Fruit fly (Drosophila melanogaster) whole organism, embryonic: Measurements from ENCODE around the gene Grip91.

Experiments used
- CG10209 ChIP-seq: fragments of 200-800 bp; sonication (Bioruptor generic); optimal IDR thresholded peaks from 3 replicates; lab custom pipeline; 2017; ENCODE audit warnings: missing biosample characterization, mild to moderate bottlenecking, missing genetic modification characterization, missing genetic modification reagents
- CG10431 ChIP-seq: fragments of 200-800 bp; sonication (Bioruptor generic); optimal IDR thresholded peaks from 3 replicates; lab custom pipeline; 2018; ENCODE audit warnings: missing biosample characterization, mild to moderate bottlenecking, missing genetic modification characterization
- CG10959 ChIP-seq: fragments of 200-800 bp; sonication (Bioruptor generic); IDR thresholded peaks from 2 replicates; pipeline ENCODE4 v1.3.6; 2022; ENCODE audit warnings: missing biosample characterization, missing genetic modification characterization
- CG11247 ChIP-seq: fragments of 200-800 bp; sonication (Bioruptor generic); IDR thresholded peaks from 2 replicates; pipeline ENCODE4 v1.3.6; 2022; ENCODE audit warnings: missing biosample characterization, missing genetic modification characterization
- CG11456 ChIP-seq: fragments of 200-800 bp; sonication (Bioruptor generic); IDR thresholded peaks from 3 replicates; pipeline ENCODE4 v1.3.6; 2022; ENCODE audit warnings: missing biosample characterization, missing genetic modification characterization
- CG12219 ChIP-seq: fragments of 200-800 bp; sonication (Bioruptor generic); optimal IDR thresholded peaks from 3 replicates; lab custom pipeline; 2018; ENCODE audit warnings: missing biosample characterization, mild to moderate bottlenecking, missing genetic modification characterization
- CG12391 ChIP-seq: fragments of 200-800 bp; sonication (Bioruptor generic); optimal IDR thresholded peaks from 3 replicates; lab custom pipeline; 2018; ENCODE audit warnings: missing biosample characterization, mild to moderate bottlenecking, missing genetic modification characterization, moderate library complexity
- CG1602 ChIP-seq: fragments of 200-800 bp; sonication (Bioruptor generic); optimal IDR thresholded peaks from 3 replicates; lab custom pipeline; 2016; ENCODE audit warnings: missing biosample characterization, missing genetic modification characterization
- CG17385 ChIP-seq: fragments of 200-800 bp; sonication (Bioruptor generic); optimal IDR thresholded peaks from 3 replicates; lab custom pipeline; 2018; ENCODE audit warnings: missing biosample characterization, mild to moderate bottlenecking, missing genetic modification characterization
- CG18262 ChIP-seq: fragments of 200-800 bp; optimal IDR thresholded peaks from 3 replicates; lab custom pipeline; 2019; ENCODE audit warnings: missing biosample characterization, mild to moderate bottlenecking, missing genetic modification characterization, moderate library complexity
- CG2116 ChIP-seq: fragments of 200-800 bp; sonication (Bioruptor generic); optimal IDR thresholded peaks from 3 replicates; lab custom pipeline; 2018; ENCODE audit warnings: missing biosample characterization, mild to moderate bottlenecking, missing genetic modification characterization
- CG31441 ChIP-seq: fragments of 200-800 bp; sonication (Bioruptor generic); IDR thresholded peaks from 2 replicates; pipeline ENCODE4 v1.3.6; 2022; ENCODE audit warnings: missing biosample characterization, missing genetic modification characterization
- CG32767 ChIP-seq: fragments of 200-800 bp; sonication (Bioruptor generic); IDR thresholded peaks from 2 replicates; pipeline ENCODE4 v1.3.6; 2022; ENCODE audit warnings: missing biosample characterization, missing genetic modification characterization
- CG3281 ChIP-seq: fragments of 200-800 bp; sonication (Bioruptor generic); optimal IDR thresholded peaks from 3 replicates; lab custom pipeline; 2017; ENCODE audit warnings: missing biosample characterization, mild to moderate bottlenecking, missing genetic modification characterization
- CG34422 ChIP-seq: fragments of 200-800 bp; sonication (Bioruptor generic); IDR thresholded peaks from 3 replicates; pipeline ENCODE4 v1.3.6; 2022; ENCODE audit warnings: missing biosample characterization, missing genetic modification characterization
- CG6854 ChIP-seq: fragments of 200-800 bp; sonication (Bioruptor generic); optimal IDR thresholded peaks from 3 replicates; lab custom pipeline; 2017; ENCODE audit warnings: missing biosample characterization, mild to moderate bottlenecking, missing genetic modification characterization
- Dfd ChIP-seq, 2 experiments: fragments of >200 bp; optimal IDR thresholded peaks; 2 replicates each; lab custom pipeline; 2017; ENCODE audit warnings: missing biosample characterization in 2 of 2, missing genetic modification characterization in 2 of 2
- Doc2 ChIP-seq: fragments of 200-800 bp; sonication (Bioruptor generic); IDR thresholded peaks from 2 replicates; pipeline ENCODE4 v1.3.6; 2022; ENCODE audit warnings: missing biosample characterization, missing genetic modification characterization
- Fer3 ChIP-seq: fragments of 200-800 bp; sonication (Bioruptor generic); optimal IDR thresholded peaks from 2 replicates; lab custom pipeline; 2018; ENCODE audit warnings: missing biosample characterization, mild to moderate bottlenecking, missing genetic modification characterization, moderate library complexity
- Hr51 ChIP-seq, 2 experiments: fragments of 200-800 bp; sonication (Bioruptor generic); optimal IDR thresholded peaks; 2 replicates in 1 of 2; 3 replicates in 1 of 2; lab custom pipeline; 2016 to 2018; ENCODE audit warnings: missing biosample characterization in 2 of 2, missing genetic modification characterization in 2 of 2, mild to moderate bottlenecking in 1 of 2, moderate library complexity in 1 of 2
- Optix ChIP-seq: fragments of 200-800 bp; sonication (Bioruptor generic); IDR thresholded peaks from 3 replicates; pipeline ENCODE4 v1.3.6; 2022; ENCODE audit warnings: missing biosample characterization, missing genetic modification characterization
- Sox100B ChIP-seq: fragments of 200-800 bp; sonication (Bioruptor generic); optimal IDR thresholded peaks from 3 replicates; lab custom pipeline; 2018; ENCODE audit warnings: missing biosample characterization, mild to moderate bottlenecking, missing genetic modification characterization
- Ssrp ChIP-seq: fragments of 200-800 bp; sonication (Bioruptor generic); optimal IDR thresholded peaks from 2 replicates; lab custom pipeline; 2018; ENCODE audit warnings: missing biosample characterization, mild to moderate bottlenecking, missing genetic modification characterization, moderate library complexity
- Stat92E ChIP-seq, 3 experiments: fragments of >200 bp in 2 of 3; fragments of 200-800 bp in 1 of 3; sonication (Bioruptor generic) in 1 of 3; optimal IDR thresholded peaks; 2 replicates each; lab custom pipeline; 2017 to 2019; ENCODE audit warnings: missing biosample characterization in 3 of 3, missing genetic modification characterization in 3 of 3, mild to moderate bottlenecking in 1 of 3, moderate library complexity in 1 of 3
- bcd ChIP-seq: fragments of 200-800 bp; sonication (Bioruptor generic); optimal IDR thresholded peaks from 2 replicates; lab custom pipeline; 2017; ENCODE audit warnings: missing biosample characterization, mild to moderate bottlenecking, missing genetic modification characterization
- disco-r ChIP-seq: fragments of 200-800 bp; sonication (Bioruptor generic); optimal IDR thresholded peaks from 2 replicates; lab custom pipeline; 2016; ENCODE audit warnings: missing biosample characterization, missing genetic modification characterization
- emc ChIP-seq: fragments of 200-800 bp; sonication (Bioruptor generic); optimal IDR thresholded peaks from 2 replicates; lab custom pipeline; 2016; ENCODE audit warnings: missing biosample characterization, missing genetic modification characterization
- eve ChIP-seq, 2 experiments: fragments of >200 bp; optimal IDR thresholded peaks; 2 replicates each; lab custom pipeline; 2017; ENCODE audit warnings: missing biosample characterization in 2 of 2, missing genetic modification characterization in 2 of 2
- fd3F ChIP-seq: fragments of 200-800 bp; sonication (Bioruptor generic); optimal IDR thresholded peaks from 2 replicates; lab custom pipeline; 2018; ENCODE audit warnings: missing biosample characterization, mild to moderate bottlenecking, missing genetic modification characterization, moderate library complexity
- fru ChIP-seq: fragments of >200 bp; optimal IDR thresholded peaks from 2 replicates; lab custom pipeline; 2017
- gsb-n ChIP-seq: fragments of 200-800 bp; sonication (Bioruptor generic); optimal IDR thresholded peaks from 3 replicates; lab custom pipeline; 2018; ENCODE audit warnings: missing biosample characterization, mild to moderate bottlenecking, missing genetic modification characterization
- insv ChIP-seq, 2 experiments: fragments of 200-800 bp; sonication (Bioruptor generic); optimal IDR thresholded peaks; 3 replicates each; lab custom pipeline; 2016 to 2018; ENCODE audit warnings: missing biosample characterization in 2 of 2, missing genetic modification characterization in 2 of 2
- klu ChIP-seq: fragments of 200-800 bp; sonication (Bioruptor generic); IDR thresholded peaks from 2 replicates; pipeline ENCODE4 v1.3.6; 2022; ENCODE audit warnings: missing biosample characterization, missing genetic modification characterization
- lov ChIP-seq, 2 experiments: fragments of 200-800 bp in 1 of 2; fragments of >200 bp in 1 of 2; sonication (Bioruptor generic) in 1 of 2; IDR thresholded peaks in 1 of 2; optimal IDR thresholded peaks in 1 of 2; 2 replicates in 1 of 2; 3 replicates in 1 of 2; pipeline versions ENCODE4 v1.3.6 to Lab custom; 2017 to 2022; ENCODE audit warnings: missing biosample characterization in 1 of 2, missing genetic modification characterization in 1 of 2
- nerfin-2 ChIP-seq: fragments of 200-800 bp; sonication (Bioruptor generic); IDR thresholded peaks from 2 replicates; pipeline ENCODE4 v1.3.6; 2022; ENCODE audit warnings: missing biosample characterization, missing genetic modification characterization; ENCODE audit not compliant: partially characterized antibody
- otp ChIP-seq: fragments of 200-800 bp; sonication (Bioruptor generic); IDR thresholded peaks from 3 replicates; pipeline ENCODE4, ENCODE4 v1.3.6; 2022; ENCODE audit warnings: missing biosample characterization, missing genetic modification characterization
- psq ChIP-seq: fragments of 200-800 bp; sonication (Bioruptor generic); optimal IDR thresholded peaks from 2 replicates; lab custom pipeline; 2017; ENCODE audit warnings: missing biosample characterization, missing genetic modification characterization
- row ChIP-seq: fragments of 200-800 bp; sonication (Bioruptor generic); IDR thresholded peaks from 3 replicates; pipeline ENCODE4 v1.3.6; 2022; ENCODE audit warnings: missing biosample characterization, missing genetic modification characterization
- run ChIP-seq: fragments of 200-800 bp; sonication (Bioruptor generic); optimal IDR thresholded peaks from 3 replicates; lab custom pipeline; 2018; ENCODE audit warnings: missing biosample characterization, mild to moderate bottlenecking, missing genetic modification characterization
- slbo ChIP-seq: fragments of 200-800 bp; sonication (Bioruptor generic); IDR thresholded peaks from 2 replicates; pipeline ENCODE4 v1.3.6; 2022; ENCODE audit warnings: missing biosample characterization, missing genetic modification characterization
- slou ChIP-seq: fragments of 200-800 bp; sonication (Bioruptor generic); optimal IDR thresholded peaks from 3 replicates; lab custom pipeline; 2016; ENCODE audit warnings: missing biosample characterization, missing genetic modification characterization
- so ChIP-seq: fragments of 200-800 bp; sonication (Bioruptor generic); IDR thresholded peaks from 3 replicates; pipeline ENCODE4 v1.3.6; 2022; ENCODE audit warnings: missing biosample characterization, missing genetic modification characterization
- ssp ChIP-seq: fragments of 200-800 bp; sonication (Bioruptor generic); IDR thresholded peaks from 2 replicates; pipeline ENCODE4 v1.3.6; 2022; ENCODE audit warnings: missing biosample characterization, missing genetic modification characterization
- trem ChIP-seq: fragments of 200-800 bp; optimal IDR thresholded peaks from 3 replicates; lab custom pipeline; 2019; ENCODE audit warnings: missing biosample characterization, mild to moderate bottlenecking, missing genetic modification characterization, moderate library complexity
- twi ChIP-seq: fragments of 200-800 bp; optimal IDR thresholded peaks from 2 replicates; lab custom pipeline; 2019; ENCODE audit warnings: missing biosample characterization, mild to moderate bottlenecking, missing genetic modification characterization, moderate library complexity
- unpg ChIP-seq: fragments of 200-800 bp; sonication (Bioruptor generic); optimal IDR thresholded peaks from 3 replicates; lab custom pipeline; 2018; ENCODE audit warnings: missing biosample characterization, mild to moderate bottlenecking, missing genetic modification characterization, moderate library complexity
- vnd ChIP-seq: fragments of 200-800 bp; sonication (Bioruptor generic); IDR thresholded peaks from 3 replicates; pipeline ENCODE4 v1.3.6; 2022; ENCODE audit warnings: missing biosample characterization, missing genetic modification characterization; ENCODE audit not compliant: partially characterized antibody
- zfh1 ChIP-seq: fragments of 200-800 bp; sonication (Bioruptor generic); IDR thresholded peaks from 3 replicates; pipeline ENCODE4 v1.3.6; 2022; ENCODE audit warnings: missing biosample characterization, missing genetic modification characterization

Gene Grip91

dm6 chrX:13764397-13765119 lies 20.1 kb upstream of the Grip91 start (continued):
- TF ChIP-seq CG11456 (0 out of 3 replicates have a peak, but pooled peaks have one; percentile 38), twi (peak; percentile 58), trem (tag; lab: Kevin White, UChicago) (peak; percentile 13), klu (GFP tag; lab: Robert Waterston, UW) (no peak), CG31441 (GFP tag; lab: Robert Waterston, UW) (peak; percentile 44), Ssrp (tag; lab: Kevin White, UChicago) (peak; percentile 47), gsb-n (peak; percentile 16), Dfd (GFP tag; optimal IDR thresholded peaks at IDR 0.05; lab: Kevin White, UChicago) (no peak), CG11247 (peak; percentile 19; the same call in 1 of the 2 replicates), CG34422 (peak; percentile 56; the same call in 1 of the 3 replicates), ssp (GFP tag; lab: Robert Waterston, UW) (peak; percentile 26; the same call in 1 of the 2 replicates), Doc2 (GFP tag; lab: Robert Waterston, UW) (no peak), Optix (GFP tag; lab: Robert Waterston, UW) (peak; percentile 61; the same call in 2 of the 3 replicates), Stat92E (GFP tag; optimal IDR thresholded peaks at IDR 0.05; lab: Kevin White, UChicago) (no peak), unpg (GFP tag; lab: Kevin White, UChicago) (peak; percentile 62), eve (GFP tag; optimal IDR thresholded peaks at IDR 0.05; lab: Kevin White, UChicago) (no peak), slou (GFP tag; lab: Kevin White, UChicago) (no peak), CG10209 (peak; percentile 43), otp (GFP tag; lab: Robert Waterston, UW) (peak; percentile 46; the same call in 1 of the 3 replicates), bcd (peak; percentile 13), CG1602 (GFP tag; lab: Kevin White, UChicago) (peak; percentile 15), run (tag; lab: Kevin White, UChicago) (peak; percentile 50), psq (no peak), CG3281 (peak; percentile 40), CG32767 (GFP tag; lab: Robert Waterston, UW) (no peak), Sox100B (GFP tag; lab: Kevin White, UChicago) (peak; percentile 29), disco-r (GFP tag; lab: Kevin White, UChicago) (no peak), CG10431 (GFP tag; lab: Kevin White, UChicago) (no peak), insv (GFP tag; optimal IDR thresholded peaks at IDR 0.05; lab: Kevin White, UChicago) (no peak), CG17385 (GFP tag; lab: Kevin White, UChicago) (peak; percentile 25), fru (no peak), zfh1 (GFP tag; lab: Robert Waterston, UW) (0 out of 3 replicates have a peak, but pooled peaks have one; percentile 5), lov (optimal IDR thresholded peaks at IDR 0.05; lab: Kevin White, UChicago) (no peak), lov (GFP tag; IDR thresholded peaks at IDR 0.05; lab: Robert Waterston, UW) (0 out of 3 replicates have a peak, but pooled peaks have one; percentile 6), fd3F (GFP tag; lab: Kevin White, UChicago) (peak; percentile 32), CG6854 (GFP tag; lab: Kevin White, UChicago) (no peak), slbo (0 out of 2 replicates have a peak, but pooled peaks have one; percentile 14), row (GFP tag; lab: Robert Waterston, UW) (peak; percentile 63), CG12391 (peak; percentile 62), Hr51 (GFP tag; optimal IDR thresholded peaks at IDR 0.05; lab: Kevin White, UChicago) (peak in 1 of 2 experiments; percentile 63), vnd (GFP tag; lab: Robert Waterston, UW) (no peak), Fer3 (tag; lab: Kevin White, UChicago) (peak; percentile 36), CG2116 (GFP tag; lab: Kevin White, UChicago) (peak; percentile 11), nerfin-2 (GFP tag; lab: Robert Waterston, UW) (no peak), emc (GFP tag; lab: Kevin White, UChicago) (no peak), CG10959 (GFP tag; lab: Robert Waterston, UW) (peak; percentile 31; the same call in 1 of the 2 replicates), so (GFP tag; lab: Robert Waterston, UW) (0 out of 3 replicates have a peak, but pooled peaks have one; percentile 40), CG12219 (GFP tag; lab: Kevin White, UChicago) (peak; percentile 18), CG18262 (tag; lab: Kevin White, UChicago) (peak; percentile 49)
